Fruit fly (Drosophila melanogaster) whole organism, pupa: ENCODE results near the gene CG14220.
A peak's percentile ranks its signal among the peaks of the same experiment; 100 is the strongest.

Experiments
- CG10348 ChIP-seq: fragments of 200-800 bp; sonication (Bioruptor generic); IDR thresholded peaks from 2 replicates; pipeline ENCODE4 v1.3.6; 2022; ENCODE audit warnings: missing biosample characterization, missing genetic modification characterization
- CG12605 ChIP-seq: fragments of 200-800 bp; sonication (Bioruptor generic); IDR thresholded peaks from 2 replicates; pipeline ENCODE4 v1.3.6; 2022; ENCODE audit warnings: missing biosample characterization, missing genetic modification characterization
- CG13204 ChIP-seq: fragments of 200-800 bp; sonication (Bioruptor generic); optimal IDR thresholded peaks from 2 replicates; lab custom pipeline; 2018; ENCODE audit warnings: missing biosample characterization, mild to moderate bottlenecking, missing genetic modification characterization, moderate library complexity
- CG14655 ChIP-seq: fragments of 200-800 bp; sonication (Bioruptor generic); optimal IDR thresholded peaks from 3 replicates; lab custom pipeline; 2017; ENCODE audit warnings: mild to moderate bottlenecking, missing biosample characterization, missing genetic modification reagents, missing genetic modification characterization
- CG15710 ChIP-seq: fragments of 200-800 bp; sonication (Bioruptor generic); optimal IDR thresholded peaks from 2 replicates; lab custom pipeline; 2018; ENCODE audit warnings: missing biosample characterization, mild to moderate bottlenecking, missing genetic modification characterization, moderate library complexity
- CG17806 ChIP-seq: fragments of 200-800 bp; sonication (Bioruptor generic); optimal IDR thresholded peaks from 2 replicates; lab custom pipeline; 2018; ENCODE audit warnings: missing biosample characterization, mild to moderate bottlenecking, missing genetic modification characterization, moderate library complexity
- CG32121 ChIP-seq: fragments of 200-800 bp; sonication (Bioruptor generic); IDR thresholded peaks from 2 replicates; pipeline ENCODE4 v1.3.6; 2022; ENCODE audit warnings: missing biosample characterization, missing genetic modification characterization
- CG34367 ChIP-seq: fragments of 200-800 bp; sonication (Bioruptor generic); optimal IDR thresholded peaks from 2 replicates; lab custom pipeline; 2018; ENCODE audit warnings: missing biosample characterization, mild to moderate bottlenecking, missing genetic modification characterization
- CG4496 ChIP-seq: fragments of 200-800 bp; sonication (Bioruptor generic); IDR thresholded peaks from 3 replicates; pipeline ENCODE4 v1.3.6; 2022; ENCODE audit warnings: missing biosample characterization, missing genetic modification characterization
- CG8159 ChIP-seq: fragments of 200-800 bp; sonication (Bioruptor generic); optimal IDR thresholded peaks from 3 replicates; lab custom pipeline; 2018; ENCODE audit warnings: missing biosample characterization, mild to moderate bottlenecking, missing genetic modification characterization, moderate library complexity
- CG8301 ChIP-seq: fragments of 200-800 bp; sonication (Bioruptor generic); optimal IDR thresholded peaks from 2 replicates; lab custom pipeline; 2018; ENCODE audit warnings: missing biosample characterization, mild to moderate bottlenecking, missing genetic modification characterization
- CG9948 ChIP-seq: fragments of 200-800 bp; sonication (Bioruptor generic); optimal IDR thresholded peaks from 2 replicates; lab custom pipeline; 2018; ENCODE audit warnings: missing biosample characterization, mild to moderate bottlenecking, missing genetic modification characterization, moderate library complexity
- D1 ChIP-seq: fragments of 200-800 bp; sonication (Bioruptor generic); optimal IDR thresholded peaks from 2 replicates; lab custom pipeline; 2018; ENCODE audit warnings: missing biosample characterization, mild to moderate bottlenecking, missing genetic modification characterization, moderate library complexity
- EcR ChIP-seq: fragments of 200-800 bp; sonication (Bioruptor generic); optimal IDR thresholded peaks from 3 replicates; lab custom pipeline; 2019; ENCODE audit warnings: missing biosample characterization, missing genetic modification characterization, mild to moderate bottlenecking, moderate library complexity, missing genetic modification reagents
- Ets98B ChIP-seq: fragments of 200-800 bp; sonication (Bioruptor generic); IDR thresholded peaks from 2 replicates; pipeline ENCODE4 v1.3.6; 2022; ENCODE audit warnings: missing biosample characterization, missing genetic modification characterization
- Pif1A ChIP-seq: fragments of 200-800 bp; sonication (Bioruptor generic); optimal IDR thresholded peaks from 3 replicates; lab custom pipeline; 2016; ENCODE audit warnings: missing biosample characterization, missing genetic modification characterization
- Pif1B ChIP-seq: fragments of 200-800 bp; sonication (Bioruptor generic); optimal IDR thresholded peaks from 3 replicates; lab custom pipeline; 2016; ENCODE audit warnings: missing biosample characterization, missing genetic modification characterization
- Snoo ChIP-seq: fragments of 200-800 bp; sonication (Bioruptor generic); optimal IDR thresholded peaks from 3 replicates; lab custom pipeline; 2017; ENCODE audit warnings: missing biosample characterization, mild to moderate bottlenecking, missing genetic modification characterization, inconsistent platforms
- fd96Ca ChIP-seq: fragments of 200-800 bp; sonication (Bioruptor generic); IDR thresholded peaks from 3 replicates; pipeline ENCODE4 v1.3.6; 2022; ENCODE audit warnings: missing biosample characterization, missing genetic modification characterization
- gl ChIP-seq: fragments of 200-800 bp; sonication (Bioruptor generic); optimal IDR thresholded peaks from 2 replicates; lab custom pipeline; 2018; ENCODE audit warnings: missing biosample characterization, mild to moderate bottlenecking, missing genetic modification characterization
- rn ChIP-seq: fragments of 200-800 bp; sonication (Bioruptor generic); IDR thresholded peaks from 2 replicates; pipeline ENCODE4 v1.3.6; 2022; ENCODE audit warnings: missing biosample characterization, missing genetic modification characterization

The CG14220 gene

dm6 chrX:19637434-19638327, 36.0 kb upstream of the CG14220 start:
- TF ChIP-seq fd96Ca (no peak), CG4496 (0 out of 3 replicates have a peak, but pooled peaks have one; percentile 24), CG32121 (GFP tag; lab: Robert Waterston, UW) (peak; percentile 15; the same call in 1 of the 2 replicates)

- TF ChIP-seq CG15710 (tag; lab: Kevin White, UChicago) (no peak), fd96Ca (peak; percentile 39; the same call in 1 of the 3 replicates), CG4496 (peak; percentile 67; the same call in 2 of the 3 replicates), EcR (GFP tag; lab: Kevin White, UChicago) (peak; percentile 49), Ets98B (GFP tag; lab: Robert Waterston, UW) (peak; percentile 61), CG34367 (no peak), CG10348 (GFP tag; lab: Robert Waterston, UW) (no peak), Pif1B (GFP tag; lab: Kevin White, UChicago) (peak; percentile 3), rn (GFP tag; lab: Robert Waterston, UW) (no peak), D1 (tag; lab: Kevin White, UChicago) (no peak), CG13204 (GFP tag; lab: Kevin White, UChicago) (peak; percentile 66), gl (tag; lab: Kevin White, UChicago) (no peak)
Measured at dm6 chrX:19637002-19637420, 35.4 kb upstream of the CG14220 start.

- peak; percentile 43; the same call in 1 of the 2 replicates for TF ChIP-seq CG32121 (GFP tag; lab: Robert Waterston, UW)
- peak; percentile 16; the same call in 1 of the 2 replicates for TF ChIP-seq CG12605 (GFP tag; lab: Robert Waterston, UW)
- peak; percentile 79 for TF ChIP-seq EcR (GFP tag; lab: Kevin White, UChicago)
- TF ChIP-seq CG17806 (tag; lab: Kevin White, UChicago): no peak
- peak; percentile 81 for TF ChIP-seq CG13204 (GFP tag; lab: Kevin White, UChicago)
- TF ChIP-seq CG4496: peak; percentile 67; the same call in 2 of the 3 replicates
- peak; percentile 41; the same call in 1 of the 2 replicates for TF ChIP-seq Ets98B (GFP tag; lab: Robert Waterston, UW)
- no peak for TF ChIP-seq CG10348 (GFP tag; lab: Robert Waterston, UW)
- no peak for TF ChIP-seq CG15710 (tag; lab: Kevin White, UChicago)
- TF ChIP-seq CG8301 (tag; lab: Kevin White, UChicago): no peak
- 0 out of 3 replicates have a peak, but pooled peaks have one; percentile 29 for TF ChIP-seq fd96Ca
- TF ChIP-seq CG34367: no peak
Measured at dm6 chrX:19631365-19631832, 29.7 kb upstream of the CG14220 start.

- TF ChIP-seq Ets98B (GFP tag; lab: Robert Waterston, UW): no peak
- TF ChIP-seq CG8159: no peak
- TF ChIP-seq Pif1A: no peak
- TF ChIP-seq Snoo (tag; lab: Kevin White, UChicago): no peak
- TF ChIP-seq Pif1B (GFP tag; lab: Kevin White, UChicago): no peak
- no peak for TF ChIP-seq EcR (GFP tag; lab: Kevin White, UChicago)
- no peak for TF ChIP-seq CG10348 (GFP tag; lab: Robert Waterston, UW)
- TF ChIP-seq CG9948: no peak
- no peak for TF ChIP-seq gl (tag; lab: Kevin White, UChicago)
- no peak for TF ChIP-seq CG12605 (GFP tag; lab: Robert Waterston, UW)
- no peak for TF ChIP-seq CG34367
- TF ChIP-seq rn (GFP tag; lab: Robert Waterston, UW): no peak
- TF ChIP-seq CG4496: no peak
- TF ChIP-seq D1 (tag; lab: Kevin White, UChicago): no peak
- no peak for TF ChIP-seq CG8301 (tag; lab: Kevin White, UChicago)
Measured at dm6 chrX:19625405-19625804, 23.8 kb upstream of the CG14220 start, which contains the start of gene CG14212. Gene CG14212 (plus strand): TSS chrX:19625705.

dm6 chrX:19622924-19623323, 21.3 kb upstream of the CG14220 start, which contains the start of the genes Naa20A and MKP-4:
Gene Naa20A (minus strand): TSS chrX:19623074.
Gene MKP-4 (plus strand): TSS chrX:19623114.
- no peak for TF ChIP-seq Snoo (tag; lab: Kevin White, UChicago)
- no peak for TF ChIP-seq CG8159
- no peak for TF ChIP-seq CG32121 (GFP tag; lab: Robert Waterston, UW)
- TF ChIP-seq EcR (GFP tag; lab: Kevin White, UChicago): no peak
- no peak for TF ChIP-seq CG4496
- TF ChIP-seq CG14655: no peak
- TF ChIP-seq Pif1B (GFP tag; lab: Kevin White, UChicago): no peak
- TF ChIP-seq CG15710 (tag; lab: Kevin White, UChicago): no peak
- TF ChIP-seq CG13204 (GFP tag; lab: Kevin White, UChicago): no peak
- no peak for TF ChIP-seq fd96Ca
- TF ChIP-seq CG8301 (tag; lab: Kevin White, UChicago): no peak
- TF ChIP-seq CG12605 (GFP tag; lab: Robert Waterston, UW): no peak
- no peak for TF ChIP-seq CG34367
- TF ChIP-seq D1 (tag; lab: Kevin White, UChicago): no peak
- no peak for TF ChIP-seq CG17806 (tag; lab: Kevin White, UChicago)
- no peak for TF ChIP-seq Pif1A
- no peak for TF ChIP-seq rn (GFP tag; lab: Robert Waterston, UW)
- TF ChIP-seq CG10348 (GFP tag; lab: Robert Waterston, UW): no peak
